Fruit fly (Drosophila melanogaster): ENCODE data around the gene Prps.

Prps gene

DNA sequence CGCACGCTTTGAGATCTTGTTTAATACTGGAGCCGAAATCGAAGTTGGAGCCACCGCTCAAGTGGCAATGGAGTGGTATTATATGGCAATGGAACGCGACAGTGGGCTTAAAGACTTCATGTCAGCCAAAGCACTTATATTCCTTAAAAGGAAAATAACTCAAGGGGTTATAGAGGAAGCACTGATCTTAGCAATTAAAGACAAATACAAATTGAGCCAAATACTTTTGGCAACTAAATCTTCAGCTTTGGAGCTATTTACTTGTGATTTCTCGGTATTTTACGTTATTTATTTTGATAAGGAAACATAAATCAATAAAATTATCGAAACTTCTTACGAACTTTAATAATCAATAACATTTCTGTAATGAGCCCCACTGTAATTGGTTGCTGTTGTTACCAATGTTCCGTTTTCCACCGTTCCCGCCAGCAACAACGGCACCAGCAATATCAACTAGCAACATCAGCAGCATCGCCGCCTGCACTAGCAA, 47.6 kb upstream of the Prps start (continued):
- TF ChIP-seq zen (tag; optimal IDR thresholded peaks at IDR 0.05) (peak; percentile 7), CG16815 (GFP tag; optimal IDR thresholded peaks at IDR 0.05) (peak; percentile 46), tio (GFP tag; optimal IDR thresholded peaks at IDR 0.05) (peak; percentile 79), hbn (GFP tag; IDR thresholded peaks at IDR 0.05; ENCODE audit: partially characterized antibody) (no peak), sisA (GFP tag; IDR thresholded peaks at IDR 0.05) (peak; percentile 92), zf30C (GFP tag; optimal IDR thresholded peaks at IDR 0.05) (no peak), sr (GFP tag; IDR thresholded peaks at IDR 0.05) (peak; percentile 62; the same call in 1 of the 3 replicates), da (GFP tag; optimal IDR thresholded peaks at IDR 0.05) (no peak), corto (GFP tag; optimal IDR thresholded peaks at IDR 0.05) (peak; percentile 89), Scr (GFP tag; IDR thresholded peaks at IDR 0.05; ENCODE audit: partially characterized antibody) (no peak), CG5953 (GFP tag; IDR thresholded peaks at IDR 0.05) (peak; percentile 56; the same call in 1 of the 2 replicates), trh (GFP tag; optimal IDR thresholded peaks at IDR 0.05) (peak; percentile 12), Dip2 (GFP tag; IDR thresholded peaks at IDR 0.05) (peak; percentile 45; the same call in 1 of the 2 replicates), Neu2 (GFP tag; optimal IDR thresholded peaks at IDR 0.05; ENCODE audit: borderline replicate concordance) (no peak), Xrp1 (GFP tag; IDR thresholded peaks at IDR 0.05) (peak; percentile 87), Bgb (GFP tag; IDR thresholded peaks at IDR 0.05; ENCODE audit: partially characterized antibody) (no peak), prd (optimal IDR thresholded peaks at IDR 0.05) (no peak), prd (GFP tag; IDR thresholded peaks at IDR 0.05) (peak; percentile 86), CG43689 (GFP tag; IDR thresholded peaks at IDR 0.05) (peak; percentile 61; the same call in 1 of the 2 replicates), Chrac-16 (GFP tag; optimal IDR thresholded peaks at IDR 0.05) (peak; percentile 57), ro (GFP tag; IDR thresholded peaks at IDR 0.05) (peak; percentile 82), cg (GFP tag; optimal IDR thresholded peaks at IDR 0.05) (no peak), Hsf (GFP tag; optimal IDR thresholded peaks at IDR 0.05) (peak; percentile 68), p53 (GFP tag; optimal IDR thresholded peaks at IDR 0.05) (peak; percentile 45), sna (GFP tag; IDR thresholded peaks at IDR 0.05; ENCODE audit: partially characterized antibody) (no peak), CG7786 (GFP tag; optimal IDR thresholded peaks at IDR 0.05) (peak; percentile 41), gce (GFP tag; IDR thresholded peaks at IDR 0.05) (peak; percentile 88), bab2 (GFP tag; optimal IDR thresholded peaks at IDR 0.05) (peak; percentile 49), sima (GFP tag; optimal IDR thresholded peaks at IDR 0.05) (peak; percentile 80), zfh2 (GFP tag; optimal IDR thresholded peaks at IDR 0.05) (peak; percentile 45), ase (GFP tag; IDR thresholded peaks at IDR 0.05) (peak; percentile 87), Tbp (GFP tag; optimal IDR thresholded peaks at IDR 0.05) (no peak), Elba2 (GFP tag; optimal IDR thresholded peaks at IDR 0.05) (no peak), CG15011 (GFP tag; optimal IDR thresholded peaks at IDR 0.05) (peak; percentile 66), CG10321 (GFP tag; IDR thresholded peaks at IDR 0.05) (peak; percentile 41; the same call in 1 of the 2 replicates), CG6272 (GFP tag; IDR thresholded peaks at IDR 0.05) (peak; percentile 70), NC2α (GFP tag; optimal IDR thresholded peaks at IDR 0.05) (no peak), CG10979 (tag; optimal IDR thresholded peaks at IDR 0.05) (peak; percentile 96), bowl (GFP tag; IDR thresholded peaks at IDR 0.05) (peak; percentile 60; the same call in 1 of the 2 replicates), CG17328 (GFP tag; IDR thresholded peaks at IDR 0.05) (peak; percentile 79), Kr (GFP tag; optimal IDR thresholded peaks at IDR 0.05) (no peak), knrl (GFP tag; IDR thresholded peaks at IDR 0.05; ENCODE audit: partially characterized antibody) (no peak), Mes4 (GFP tag; optimal IDR thresholded peaks at IDR 0.05) (peak; percentile 40), h (optimal IDR thresholded peaks at IDR 0.05) (no peak), Drgx (GFP tag; IDR thresholded peaks at IDR 0.05) (peak; percentile 96), CG17385 (GFP tag; optimal IDR thresholded peaks at IDR 0.05) (peak; percentile 74), Nf-YC (tag; optimal IDR thresholded peaks at IDR 0.05) (peak; percentile 86), CkIIα-i1 (GFP tag; IDR thresholded peaks at IDR 0.05) (peak; percentile 44; the same call in 1 of the 2 replicates), lmd (GFP tag; IDR thresholded peaks at IDR 0.05) (peak; percentile 91), CG5180 (GFP tag; optimal IDR thresholded peaks at IDR 0.05) (peak; percentile 87), CG1792 (GFP tag; optimal IDR thresholded peaks at IDR 0.05) (peak; percentile 84), Fer1 (GFP tag; optimal IDR thresholded peaks at IDR 0.05) (peak; percentile 94)

Data from whole organism, embryonic.